Fruit fly (Drosophila melanogaster) whole organism, adult: ENCODE data around the gene Aprt.

Source experiments
- CG11617 ChIP-seq: fragments of 200-800 bp; sonication (Bioruptor generic); optimal IDR thresholded peaks from 2 replicates; lab custom pipeline; 2017; ENCODE audit warnings: mild to moderate bottlenecking, missing biosample characterization, missing genetic modification reagents, missing genetic modification characterization
- CG14711 ChIP-seq: fragments of 200-800 bp; sonication (Bioruptor generic); optimal IDR thresholded peaks from 2 replicates; lab custom pipeline; 2018; ENCODE audit warnings: missing biosample characterization, mild to moderate bottlenecking, missing genetic modification characterization, moderate library complexity
- CG33017 ChIP-seq: fragments of 200-800 bp; sonication (Bioruptor generic); optimal IDR thresholded peaks from 2 replicates; lab custom pipeline; 2018; ENCODE audit warnings: missing biosample characterization, mild to moderate bottlenecking, missing genetic modification characterization, moderate library complexity
- CG7045 ChIP-seq: fragments of 200-800 bp; sonication (Bioruptor generic); optimal IDR thresholded peaks from 2 replicates; lab custom pipeline; 2017; ENCODE audit warnings: missing biosample characterization, mild to moderate bottlenecking, missing genetic modification characterization
- Clk ChIP-seq: fragments of 200-800 bp; sonication (Bioruptor generic); optimal IDR thresholded peaks from 2 replicates; lab custom pipeline; 2017; ENCODE audit warnings: missing biosample characterization, missing genetic modification characterization
- Hr96 ChIP-seq: fragments of 200-800 bp; sonication (Bioruptor generic); optimal IDR thresholded peaks from 2 replicates; lab custom pipeline; 2016; ENCODE audit warnings: missing biosample characterization, missing genetic modification characterization
- Mnt ChIP-seq: fragments of 200-800 bp; sonication (Bioruptor generic); optimal IDR thresholded peaks from 2 replicates; lab custom pipeline; 2016; ENCODE audit warnings: missing biosample characterization, mild to moderate bottlenecking, missing genetic modification characterization
- bab1 ChIP-seq: fragments of 200-800 bp; sonication (Bioruptor generic); optimal IDR thresholded peaks from 3 replicates; lab custom pipeline; 2019; ENCODE audit warnings: missing biosample characterization, mild to moderate bottlenecking, missing genetic modification characterization, moderate library complexity
- cic ChIP-seq: fragments of 200-800 bp; sonication (Bioruptor generic); optimal IDR thresholded peaks from 2 replicates; lab custom pipeline; 2017; ENCODE audit warnings: missing biosample characterization, mild to moderate bottlenecking, missing genetic modification characterization, moderate library complexity
- kay ChIP-seq: fragments of 200-800 bp; sonication (Bioruptor generic); peaks from one replicate; lab custom pipeline; 2016; ENCODE audit warnings: missing biosample characterization, missing genetic modification characterization, borderline replicate concordance
- tj ChIP-seq: fragments of 200-800 bp; sonication (Bioruptor generic); optimal IDR thresholded peaks from 3 replicates; lab custom pipeline; 2017; ENCODE audit warnings: missing biosample characterization, mild to moderate bottlenecking, missing genetic modification characterization, moderate library complexity

dm6 chr3L:1866021-1866811 lies 18.6 kb downstream of the Aprt start:
- TF ChIP-seq CG11617 (GFP tag; lab: Kevin White, UChicago) (no peak), CG14711 (tag; lab: Kevin White, UChicago) (no peak), Mnt (GFP tag; lab: Kevin White, UChicago) (no peak), bab1 (GFP tag; lab: Kevin White, UChicago) (no peak), CG33017 (tag; lab: Kevin White, UChicago) (no peak), Hr96 (GFP tag; lab: Kevin White, UChicago) (no peak), CG7045 (no peak), tj (no peak), kay (GFP tag; lab: Kevin White, UChicago) (no peak), Clk (no peak), cic (GFP tag; lab: Kevin White, UChicago) (no peak)
